Worm (Caenorhabditis elegans) whole organism, L3 larva: ENCODE data around the gene F09A5.3.

Source experiments
- ZK546.5 ChIP-seq: sonication (generic microtip); optimal IDR thresholded peaks from 2 replicates; lab custom pipeline; 2017; ENCODE audit warnings: missing biosample characterization, missing genetic modification characterization
- aly-2 ChIP-seq: fragments of 150-350 bp; optimal IDR thresholded peaks from 2 replicates; lab custom pipeline; 2014; ENCODE audit warnings: missing biosample characterization, missing genetic modification characterization
- ama-1 ChIP-seq: fragments of 150-350 bp; optimal IDR thresholded peaks from 2 replicates; lab custom pipeline; 2018
- elt-2 ChIP-seq: sonication (generic microtip); optimal IDR thresholded peaks from 2 replicates; lab custom pipeline; 2016; ENCODE audit warnings: missing genetic modification reagents, mild to moderate bottlenecking, missing genetic modification characterization, missing compliant biosample characterization
- elt-3 ChIP-seq, 3 experiments: fragments of 150-350 bp in 1 of 3; sonication (generic microtip) in 2 of 3; optimal IDR thresholded peaks; 2 replicates in 2 of 3; 4 replicates in 1 of 3; lab custom pipeline; 2014 to 2017; ENCODE audit warnings: missing biosample characterization in 3 of 3, missing genetic modification characterization in 3 of 3
- mdl-1 ChIP-seq: fragments of 150-350 bp; optimal IDR thresholded peaks from 2 replicates; lab custom pipeline; 2014; ENCODE audit warnings: missing biosample characterization, missing genetic modification characterization
- nfya-1 ChIP-seq: sonication (generic microtip); optimal IDR thresholded peaks from 2 replicates; lab custom pipeline; 2017; ENCODE audit warnings: missing genetic modification characterization, mild to moderate bottlenecking, missing compliant biosample characterization, antibody characterized with exemption, moderate library complexity; ENCODE audit not compliant: insufficient read depth
- nhr-11 ChIP-seq: fragments of 150-350 bp; optimal IDR thresholded peaks from 2 replicates; lab custom pipeline; 2014; ENCODE audit warnings: missing biosample characterization, missing genetic modification characterization
- nhr-12 ChIP-seq: fragments of 150-350 bp; optimal IDR thresholded peaks from 2 replicates; lab custom pipeline; 2014; ENCODE audit warnings: missing biosample characterization, missing genetic modification characterization
- nhr-237 ChIP-seq: fragments of 150-350 bp; optimal IDR thresholded peaks from 2 replicates; lab custom pipeline; 2014; ENCODE audit warnings: missing biosample characterization, missing genetic modification characterization
- snpc-4 ChIP-seq: fragments of 150-350 bp; optimal IDR thresholded peaks from 2 replicates; lab custom pipeline; 2014; ENCODE audit warnings: missing biosample characterization, missing genetic modification characterization
- tbx-2 ChIP-seq: sonication (generic microtip); optimal IDR thresholded peaks from 2 replicates; lab custom pipeline; 2016; ENCODE audit warnings: mild to moderate bottlenecking, missing genetic modification characterization, missing compliant biosample characterization
- unc-39 ChIP-seq: sonication (generic microtip); optimal IDR thresholded peaks from 4 replicates; lab custom pipeline; 2017; ENCODE audit warnings: missing biosample characterization, missing genetic modification characterization

- TF ChIP-seq nhr-12 (tag; lab: Kevin White, UChicago) = no peak
- TF ChIP-seq nfya-1 = no peak
- TF ChIP-seq ama-1 = no peak
- no peak for TF ChIP-seq unc-39 (tag; lab: Kevin White, UChicago)
- no peak for TF ChIP-seq nhr-237
- no peak for TF ChIP-seq mdl-1 (tag; lab: Kevin White, UChicago)
- TF ChIP-seq aly-2 = no peak
- no peak for TF ChIP-seq nhr-11
- TF ChIP-seq elt-2 = no peak
- no peak for TF ChIP-seq ZK546.5 (tag; lab: Kevin White, UChicago)
- TF ChIP-seq snpc-4 (tag; lab: Kevin White, UChicago) = no peak
- no peak for TF ChIP-seq elt-3 (tag; optimal IDR thresholded peaks at IDR 0.05; lab: Kevin White, UChicago)
- TF ChIP-seq tbx-2 (tag; lab: Kevin White, UChicago) = no peak
Measured at ce11 chrX:13182012-13182411, 40.6 kb downstream of the F09A5.3 start.
